Worm (Caenorhabditis elegans): ENCODE data around the gene F55C10.5.

The F55C10.5 gene

ce11 chrV:11383032-11383431, at the start of gene F55C10.5:
F55C10.5 (plus strand) TSS chrV:11383105.
- no peak for TF ChIP-seq nhr-77 (tag; optimal IDR thresholded peaks at IDR 0.05)
- no peak for TF ChIP-seq pha-4 (tag; optimal IDR thresholded peaks at IDR 0.05)
- no peak for TF ChIP-seq nhr-28 (tag; optimal IDR thresholded peaks at IDR 0.05)
- no peak for TF ChIP-seq jun-1 (tag; optimal IDR thresholded peaks at IDR 0.05)
- TF ChIP-seq tbx-2 (tag; optimal IDR thresholded peaks at IDR 0.05) = no peak
- no peak for TF ChIP-seq daf-12 (tag; optimal IDR thresholded peaks at IDR 0.05)
- TF ChIP-seq mml-1 (tag; optimal IDR thresholded peaks at IDR 0.05) = no peak
- TF ChIP-seq sea-2 (GFP tag; optimal IDR thresholded peaks at IDR 0.05) = no peak

ce11 chrV:11334193-11334592, 48.7 kb upstream of the F55C10.5 start, which contains the start of gene T02E9.6:
T02E9.6 (minus strand) TSS chrV:11334293.
- TF ChIP-seq ztf-11 (tag; optimal IDR thresholded peaks at IDR 0.05) (no peak), elt-3 (tag; optimal IDR thresholded peaks at IDR 0.05) (no peak), tbx-2 (tag; optimal IDR thresholded peaks at IDR 0.05) (no peak), eor-1 (tag; optimal IDR thresholded peaks at IDR 0.05) (no peak)

ce11 chrV:11335757-11336418, 47.0 kb upstream of the F55C10.5 start:
- TF ChIP-seq eor-1 (tag; optimal IDR thresholded peaks at IDR 0.05) = no peak
- no peak for TF ChIP-seq nhr-28 (tag; optimal IDR thresholded peaks at IDR 0.05)
- no peak for TF ChIP-seq ZK546.5 (tag; optimal IDR thresholded peaks at IDR 0.05)
- no peak for TF ChIP-seq zag-1 (tag; optimal IDR thresholded peaks at IDR 0.05)
- no peak for TF ChIP-seq ceh-82 (tag; optimal IDR thresholded peaks at IDR 0.05)
- no peak for TF ChIP-seq nhr-23 (tag; optimal IDR thresholded peaks at IDR 0.05)
- no peak for TF ChIP-seq pha-4 (tag; optimal IDR thresholded peaks at IDR 0.05)
- TF ChIP-seq nhr-237 (tag; optimal IDR thresholded peaks at IDR 0.05) = no peak
- no peak for TF ChIP-seq lin-39 (tag; optimal IDR thresholded peaks at IDR 0.05)
- no peak for TF ChIP-seq mml-1 (tag; optimal IDR thresholded peaks at IDR 0.05)
- no peak for TF ChIP-seq mdl-1 (tag; optimal IDR thresholded peaks at IDR 0.05)

- peak; percentile 36 for TF ChIP-seq fkh-10 (GFP tag; optimal IDR thresholded peaks at IDR 0.05)
- no peak for TF ChIP-seq ztf-4 (tag; optimal IDR thresholded peaks at IDR 0.05)
- no peak for TF ChIP-seq egl-27 (tag; optimal IDR thresholded peaks at IDR 0.05)
Observed at ce11 chrV:11336877-11337276, 46.0 kb upstream of the F55C10.5 start.

- no peak for TF ChIP-seq daf-12 (tag; optimal IDR thresholded peaks at IDR 0.05)
- TF ChIP-seq ceh-16 (tag; optimal IDR thresholded peaks at IDR 0.05) = no peak
- peak; percentile 27 for TF ChIP-seq nfya-1 (tag; optimal IDR thresholded peaks at IDR 0.05; ENCODE audit: insufficient read depth)
- no peak for TF ChIP-seq snpc-4 (tag; optimal IDR thresholded peaks at IDR 0.05)
- TF ChIP-seq fos-1 (tag; optimal IDR thresholded peaks at IDR 0.05) = no peak
- TF ChIP-seq elt-1 (tag; optimal IDR thresholded peaks at IDR 0.05) = no peak
- TF ChIP-seq sea-2 (GFP tag; optimal IDR thresholded peaks at IDR 0.05) = no peak
- TF ChIP-seq unc-62 (GFP tag; optimal IDR thresholded peaks at IDR 0.05) = no peak
- peak; percentile 91 for TF ChIP-seq fkh-10 (GFP tag; optimal IDR thresholded peaks at IDR 0.05)
Observed at ce11 chrV:11341130-11341675, 41.7 kb upstream of the F55C10.5 start.

ce11 chrV:11341913-11342312, 41.0 kb upstream of the F55C10.5 start, which contains the start of gene T02E9.5:
T02E9.5 (plus strand) TSS chrV:11342233.
- no peak for TF ChIP-seq elt-1 (tag; optimal IDR thresholded peaks at IDR 0.05)
- TF ChIP-seq ZK546.5 (tag; optimal IDR thresholded peaks at IDR 0.05) = no peak
- TF ChIP-seq elt-2 (tag; optimal IDR thresholded peaks at IDR 0.05) = no peak
- no peak for TF ChIP-seq lin-15B (tag; optimal IDR thresholded peaks at IDR 0.05)
- no peak for TF ChIP-seq pqm-1 (tag; optimal IDR thresholded peaks at IDR 0.05)
- TF ChIP-seq fos-1 (tag; optimal IDR thresholded peaks at IDR 0.05) = no peak
- no peak for TF ChIP-seq R02D3.7 (tag; optimal IDR thresholded peaks at IDR 0.05)
- TF ChIP-seq tbx-2 (tag; optimal IDR thresholded peaks at IDR 0.05) = no peak
- TF ChIP-seq ceh-16 (tag; optimal IDR thresholded peaks at IDR 0.05) = no peak
- TF ChIP-seq elt-3 (tag; optimal IDR thresholded peaks at IDR 0.05) = no peak
- no peak for TF ChIP-seq eor-1 (tag; optimal IDR thresholded peaks at IDR 0.05)
- no peak for TF ChIP-seq nhr-11 (tag; optimal IDR thresholded peaks at IDR 0.05)
- TF ChIP-seq lsy-12 (tag; optimal IDR thresholded peaks at IDR 0.05) = no peak
- TF ChIP-seq daf-12 (tag; optimal IDR thresholded peaks at IDR 0.05) = no peak
- TF ChIP-seq nhr-12 (tag; optimal IDR thresholded peaks at IDR 0.05) = no peak
- TF ChIP-seq ceh-82 (tag; optimal IDR thresholded peaks at IDR 0.05) = no peak
